Worm (Caenorhabditis elegans) whole organism, L4 larva: ENCODE results near the gene mca-1.
A peak's percentile ranks its signal among the peaks of the same experiment; 100 is the strongest.

Experiments
- D1046.2 ChIP-seq: fragments of 200-800 bp; sonication (Bioruptor generic); IDR thresholded peaks from 2 replicates; pipeline ENCODE4 v1.3.6; 2022; ENCODE audit warnings: missing genetic modification characterization, missing compliant biosample characterization
- F49E8.2 ChIP-seq: sonication (generic microtip); optimal IDR thresholded peaks from 2 replicates; lab custom pipeline; 2016; ENCODE audit warnings: missing compliant biosample characterization, mild to moderate bottlenecking, missing genetic modification characterization, borderline replicate concordance
- T26A8.4 ChIP-seq: fragments of 200-800 bp; sonication (Bioruptor generic); IDR thresholded peaks from 2 replicates; pipeline ENCODE4 v1.3.6; 2022; ENCODE audit warnings: missing genetic modification characterization, missing compliant biosample characterization
- Y105C5A.15 ChIP-seq: fragments of 200-800 bp; sonication (Bioruptor generic); IDR thresholded peaks from 2 replicates; pipeline ENCODE4 v1.3.6; 2022; ENCODE audit warnings: missing genetic modification characterization, missing compliant biosample characterization
- ZK337.2 ChIP-seq: fragments of 200-800 bp; sonication (Bioruptor generic); IDR thresholded peaks from 2 replicates; pipeline ENCODE4 v1.3.6; 2022; ENCODE audit warnings: missing genetic modification reagents, missing genetic modification characterization, missing compliant biosample characterization
- aha-1 ChIP-seq: fragments of 150-350 bp; peaks from one replicate; lab custom pipeline; 2014; ENCODE audit warnings: missing biosample characterization, missing genetic modification characterization
- arid-1 ChIP-seq: fragments of 200-800 bp; sonication (Bioruptor generic); conservative IDR thresholded peaks from 2 replicates; pipeline ENCODE4 v1.3.6; 2022; ENCODE audit warnings: missing genetic modification reagents, missing genetic modification characterization, missing compliant biosample characterization
- attf-4 ChIP-seq: sonication (generic microtip); optimal IDR thresholded peaks from 3 replicates; lab custom pipeline; 2017; ENCODE audit warnings: missing biosample characterization, missing genetic modification characterization
- ceh-44 ChIP-seq: fragments of 200-800 bp; sonication (Bioruptor generic); IDR thresholded peaks from 2 replicates; pipeline ENCODE4 v1.3.6; 2022; ENCODE audit warnings: missing genetic modification reagents, missing genetic modification characterization, missing compliant biosample characterization
- cey-2 ChIP-seq: sonication (generic microtip); optimal IDR thresholded peaks from 3 replicates; lab custom pipeline; 2017; ENCODE audit warnings: missing genetic modification characterization, mild to moderate bottlenecking, missing compliant biosample characterization, antibody characterized with exemption, borderline replicate concordance; ENCODE audit not compliant: insufficient read depth
- ctbp-1 ChIP-seq: fragments of 200-800 bp; sonication (Bioruptor generic); IDR thresholded peaks from 2 replicates; pipeline ENCODE4 v1.3.6; 2022; ENCODE audit warnings: missing genetic modification reagents, missing genetic modification characterization, missing compliant biosample characterization
- daf-19 ChIP-seq: fragments of 200-800 bp; sonication (Bioruptor generic); conservative IDR thresholded peaks from 2 replicates; pipeline ENCODE4 v1.3.6; 2022; ENCODE audit warnings: missing genetic modification characterization, missing compliant biosample characterization
- dmd-6 ChIP-seq: fragments of 200-800 bp; sonication (Bioruptor generic); IDR thresholded peaks from 2 replicates; pipeline ENCODE4 v1.3.6; 2022; ENCODE audit warnings: missing genetic modification reagents, missing genetic modification characterization, missing compliant biosample characterization
- dmd-8 ChIP-seq: fragments of 200-800 bp; sonication (Bioruptor generic); IDR thresholded peaks from 2 replicates; pipeline ENCODE4 v1.3.6; 2022; ENCODE audit warnings: missing genetic modification characterization, missing compliant biosample characterization
- dve-1 ChIP-seq: sonication (generic microtip); optimal IDR thresholded peaks from 2 replicates; lab custom pipeline; 2017; ENCODE audit warnings: antibody characterized with exemption, mild to moderate bottlenecking, missing genetic modification characterization, missing compliant biosample characterization; ENCODE audit not compliant: insufficient read depth
- egl-43 ChIP-seq: fragments of 200-800 bp; sonication (Bioruptor generic); IDR thresholded peaks from 2 replicates; pipeline ENCODE4 v1.3.6; 2022; ENCODE audit warnings: missing genetic modification reagents, missing genetic modification characterization, missing compliant biosample characterization
- fkh-10 ChIP-seq: fragments of 150-350 bp; optimal IDR thresholded peaks from 2 replicates; lab custom pipeline; 2014; ENCODE audit warnings: missing biosample characterization, missing genetic modification reagents, missing genetic modification characterization
- fos-1 ChIP-seq: fragments of 150-350 bp; optimal IDR thresholded peaks from 2 replicates; lab custom pipeline; 2014; ENCODE audit warnings: missing biosample characterization, missing genetic modification characterization
- hif-1 ChIP-seq, 2 experiments: sonication (generic microtip); optimal IDR thresholded peaks; 2 replicates each; lab custom pipeline; 2016 to 2017; ENCODE audit warnings: missing compliant biosample characterization in 2 of 2, missing genetic modification characterization in 2 of 2, missing genetic modification reagents in 2 of 2, missing genotype in 2 of 2, mild to moderate bottlenecking in 1 of 2
- hlh-11 ChIP-seq: fragments of 200-800 bp; sonication (Bioruptor generic); optimal IDR thresholded peaks from 2 replicates; lab custom pipeline; 2018; ENCODE audit warnings: mild to moderate bottlenecking, missing genetic modification characterization, missing compliant biosample characterization
- hlh-30 ChIP-seq: sonication (generic microtip); optimal IDR thresholded peaks from 2 replicates; lab custom pipeline; 2017; ENCODE audit warnings: antibody characterized with exemption, mild to moderate bottlenecking, missing genetic modification characterization, missing compliant biosample characterization; ENCODE audit not compliant: insufficient read depth
- hmg-1.1 ChIP-seq: fragments of 200-800 bp; sonication (Bioruptor generic); IDR thresholded peaks from 2 replicates; pipeline ENCODE4 v1.3.6; 2022; ENCODE audit warnings: missing genetic modification reagents, missing genetic modification characterization, missing compliant biosample characterization
- lim-7 ChIP-seq: fragments of 200-800 bp; sonication (Bioruptor generic); IDR thresholded peaks from 2 replicates; pipeline ENCODE4 v1.3.6; 2022; ENCODE audit warnings: missing genetic modification characterization, missing compliant biosample characterization
- lin-39 ChIP-seq: fragments of 150-350 bp; optimal IDR thresholded peaks from 2 replicates; lab custom pipeline; 2014; ENCODE audit warnings: missing biosample characterization, missing genetic modification reagents, missing genetic modification characterization
- madf-9 ChIP-seq: fragments of 200-800 bp; sonication (Bioruptor generic); conservative IDR thresholded peaks from 2 replicates; pipeline ENCODE4 v1.3.6; 2022; ENCODE audit warnings: missing genetic modification reagents, missing genetic modification characterization, missing compliant biosample characterization
- mdl-1 ChIP-seq, 2 experiments: fragments of 150-350 bp in 1 of 2; sonication (generic microtip) in 1 of 2; optimal IDR thresholded peaks; 2 replicates each; lab custom pipeline; 2014 to 2017; ENCODE audit warnings: missing biosample characterization in 2 of 2, missing genetic modification characterization in 2 of 2
- mep-1 ChIP-seq: fragments of 150-350 bp; sonication (generic microtip); optimal IDR thresholded peaks from 3 replicates; lab custom pipeline; 2014; ENCODE audit warnings: missing biosample characterization, missing genetic modification characterization
- nhr-102 ChIP-seq: sonication (generic microtip); optimal IDR thresholded peaks from 2 replicates; lab custom pipeline; 2016; ENCODE audit warnings: mild to moderate bottlenecking, missing genetic modification characterization, moderate library complexity, missing compliant biosample characterization
- nhr-28 ChIP-seq: fragments of 150-350 bp; optimal IDR thresholded peaks from 2 replicates; lab custom pipeline; 2014; ENCODE audit warnings: missing biosample characterization, missing genetic modification characterization
- nhr-41 ChIP-seq: fragments of 200-800 bp; sonication (Bioruptor generic); IDR thresholded peaks from 2 replicates; pipeline ENCODE4 v1.3.6; 2022; ENCODE audit warnings: missing genetic modification reagents, missing genetic modification characterization, missing compliant biosample characterization
- nhr-77 ChIP-seq: fragments of 150-350 bp; optimal IDR thresholded peaks from 2 replicates; lab custom pipeline; 2014; ENCODE audit warnings: missing biosample characterization, missing genetic modification characterization
- php-3 ChIP-seq: fragments of 200-800 bp; sonication (Bioruptor generic); IDR thresholded peaks from 2 replicates; pipeline ENCODE4 v1.3.6; 2022; ENCODE audit warnings: missing genetic modification reagents, missing genetic modification characterization, missing compliant biosample characterization
- sdz-12 ChIP-seq: fragments of 200-800 bp; sonication (Bioruptor generic); optimal IDR thresholded peaks from 2 replicates; lab custom pipeline; 2018; ENCODE audit warnings: mild to moderate bottlenecking, missing genetic modification characterization, missing compliant biosample characterization
- skn-1 ChIP-seq: fragments of 150-350 bp; optimal IDR thresholded peaks from 2 replicates; lab custom pipeline; 2014; ENCODE audit warnings: missing biosample characterization, missing genetic modification characterization
- snpc-1.2 ChIP-seq: fragments of 200-800 bp; sonication (Bioruptor generic); IDR thresholded peaks from 2 replicates; pipeline ENCODE4 v1.3.6; 2022; ENCODE audit warnings: missing genetic modification reagents, missing genetic modification characterization, missing compliant biosample characterization
- spr-1 ChIP-seq: sonication (generic microtip); optimal IDR thresholded peaks from 2 replicates; lab custom pipeline; 2016; ENCODE audit warnings: mild to moderate bottlenecking, missing genetic modification characterization, missing compliant biosample characterization
- unc-130 ChIP-seq: sonication (generic microtip); optimal IDR thresholded peaks from 2 replicates; lab custom pipeline; 2016; ENCODE audit warnings: missing genetic modification reagents, missing genetic modification characterization, missing compliant biosample characterization
- unc-62 ChIP-seq, 3 experiments: fragments of 150-350 bp in 1 of 3; sonication (generic microtip); optimal IDR thresholded peaks in 2 of 3; peaks in 1 of 3; 1 replicate in 1 of 3; 2 replicates in 2 of 3; lab custom pipeline; 2014 to 2017; ENCODE audit warnings: missing biosample characterization in 3 of 3, missing genetic modification characterization in 3 of 3, missing genetic modification reagents in 3 of 3, missing genotype in 1 of 3
- zip-11 ChIP-seq: fragments of 200-800 bp; sonication (Bioruptor generic); IDR thresholded peaks from 2 replicates; pipeline ENCODE4 v1.3.6; 2022; ENCODE audit warnings: missing genetic modification characterization, missing compliant biosample characterization
- zip-2 ChIP-seq: fragments of 150-350 bp; optimal IDR thresholded peaks from 2 replicates; lab custom pipeline; 2014; ENCODE audit warnings: missing biosample characterization, missing genetic modification characterization
- ztf-7 ChIP-seq: fragments of 150-350 bp; optimal IDR thresholded peaks from 2 replicates; lab custom pipeline; 2014; ENCODE audit warnings: missing biosample characterization, missing genetic modification characterization

The mca-1 gene

DNA sequence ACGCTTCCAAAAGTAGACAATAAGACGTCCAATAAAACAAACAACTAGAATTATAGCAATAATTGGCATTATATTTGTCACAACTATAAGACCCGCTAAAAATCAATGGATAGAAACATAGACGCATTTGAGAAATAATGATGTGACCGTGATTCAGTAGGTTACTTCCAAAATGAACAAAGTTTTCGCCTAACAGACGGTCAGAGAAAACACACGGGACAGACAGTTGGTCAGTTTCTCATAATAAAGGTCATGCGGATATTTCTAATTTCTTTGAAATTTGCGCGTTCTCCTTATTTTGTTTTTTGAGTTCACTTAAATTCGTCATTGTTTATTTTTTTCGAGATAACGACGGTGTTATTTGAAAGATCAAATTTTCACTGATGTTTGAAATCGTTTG lies 3.2 kb downstream of the mca-1 start:
- no peak for TF ChIP-seq egl-43 (GFP tag; lab: Robert Waterston, UW)
- no peak for TF ChIP-seq fos-1
- no peak for TF ChIP-seq ztf-7 (tag; lab: Kevin White, UChicago)
- TF ChIP-seq unc-62 (GFP tag; optimal IDR thresholded peaks at IDR 0.05 in 1 of 2; lab: Kevin White, UChicago): peak in 1 of 2 experiments; percentile 33
- TF ChIP-seq unc-62 (tag; optimal IDR thresholded peaks at IDR 0.05; lab: Kevin White, UChicago): no peak
- no peak for TF ChIP-seq unc-130
- TF ChIP-seq nhr-102 (tag; lab: Kevin White, UChicago): no peak
- no peak for TF ChIP-seq dmd-6 (GFP tag; lab: Robert Waterston, UW)
- no peak for TF ChIP-seq D1046.2 (GFP tag; lab: Robert Waterston, UW)
- TF ChIP-seq T26A8.4 (GFP tag; lab: Robert Waterston, UW): no peak
- no peak for TF ChIP-seq Y105C5A.15 (GFP tag; lab: Robert Waterston, UW)
- no peak for TF ChIP-seq attf-4
- TF ChIP-seq nhr-41: no peak
- peak; percentile 55 for TF ChIP-seq hlh-30
- TF ChIP-seq zip-11 (GFP tag; lab: Robert Waterston, UW): no peak
- no peak for TF ChIP-seq madf-9 (GFP tag; lab: Robert Waterston, UW)
- TF ChIP-seq aha-1 (tag; lab: Kevin White, UChicago): no peak
- no peak for TF ChIP-seq skn-1 (tag; lab: Kevin White, UChicago)

DNA sequence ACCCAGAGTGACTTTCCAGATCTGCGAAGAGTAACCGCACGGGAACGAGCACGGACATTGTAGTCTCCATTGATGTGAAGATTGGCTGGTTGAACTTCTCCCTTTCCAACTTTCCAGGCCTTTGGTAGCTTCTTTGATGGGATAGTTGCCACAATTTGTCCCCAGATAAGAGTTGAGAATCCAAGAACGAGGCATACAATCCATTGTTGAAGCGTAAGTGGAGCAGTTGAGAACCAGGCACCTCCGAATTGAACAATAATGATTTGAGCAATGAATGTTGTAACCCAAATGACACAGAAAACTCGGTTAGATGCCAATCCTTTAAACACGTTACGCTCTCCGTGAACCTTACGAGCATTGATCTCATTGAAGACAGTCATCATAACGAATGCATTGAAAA lies 7.7 kb downstream of the mca-1 start:
- TF ChIP-seq aha-1 (tag; lab: Kevin White, UChicago): peak; percentile 60
- TF ChIP-seq hlh-11: no peak
- no peak for TF ChIP-seq lin-39 (tag; lab: Kevin White, UChicago)
- no peak for TF ChIP-seq lim-7 (GFP tag; lab: Robert Waterston, UW)
- TF ChIP-seq cey-2 (tag; lab: Kevin White, UChicago): no peak
- TF ChIP-seq hmg-1.1: no peak

DNA sequence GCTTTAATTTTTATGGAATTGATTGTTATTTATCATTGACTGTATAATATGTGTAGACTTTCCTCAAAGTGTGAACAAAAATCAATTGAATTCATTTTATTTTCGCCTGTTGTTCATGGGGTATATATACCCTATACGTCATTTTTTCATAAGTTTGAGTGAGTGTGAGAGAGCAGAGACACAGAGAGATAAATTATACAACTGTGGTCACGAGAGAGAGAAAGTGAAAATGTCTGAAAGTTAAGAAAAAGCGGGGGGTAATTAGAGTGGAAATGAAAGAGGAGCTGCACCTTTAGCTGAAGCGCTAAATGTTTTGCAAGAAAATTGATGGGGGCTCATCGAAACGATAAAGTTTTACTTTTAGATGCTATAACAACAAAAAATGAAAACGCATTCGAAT lies 8.9 kb downstream of the mca-1 start:
- TF ChIP-seq dmd-6 (GFP tag; lab: Robert Waterston, UW) (peak; percentile 42; the same call in 1 of the 2 replicates), mdl-1 (tag; optimal IDR thresholded peaks at IDR 0.05; lab: Kevin White, UChicago) (peak in 1 of 2 experiments; percentile 25), php-3 (GFP tag; lab: Robert Waterston, UW) (no peak), arid-1 (0 out of 2 replicates have a peak, but pooled peaks have one; percentile 13), hlh-11 (peak; percentile 27), nhr-28 (tag; lab: Kevin White, UChicago) (peak; percentile 52), mep-1 (tag; lab: Kevin White, UChicago) (peak; percentile 20), daf-19 (GFP tag; lab: Robert Waterston, UW) (no peak), dve-1 (tag; lab: Kevin White, UChicago) (peak; percentile 65), hmg-1.1 (0 out of 2 replicates have a peak, but pooled peaks have one; percentile 22), hif-1 (tag; optimal IDR thresholded peaks at IDR 0.05; lab: Kevin White, UChicago) (peak in 1 of 2 experiments; percentile 17), nhr-77 (tag; lab: Kevin White, UChicago) (peak; percentile 21), dmd-8 (no peak), hlh-30 (peak; percentile 68)

DNA sequence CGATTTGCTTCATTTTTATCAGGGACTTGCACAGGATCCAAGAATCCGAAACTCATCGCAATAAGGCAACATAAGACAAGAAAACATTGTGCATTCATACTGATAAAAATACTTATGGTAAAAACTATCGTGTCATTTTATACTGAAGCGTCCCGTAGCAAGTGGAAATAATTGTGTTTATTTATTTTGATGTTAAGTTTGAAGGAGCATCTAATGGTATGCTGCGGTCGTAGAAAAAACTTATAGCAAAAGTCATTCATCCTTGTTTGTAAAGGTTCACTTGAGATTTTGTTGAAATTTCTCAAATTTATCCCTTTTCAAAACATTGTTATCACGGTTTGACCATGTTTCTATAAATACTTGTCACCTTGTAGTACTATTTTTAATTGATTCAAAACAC lies 9.8 kb downstream of the mca-1 start, which contains the start of gene W09C2.10:
Gene W09C2.10, minus strand, starts transcription at position 101 of the 400 bp plus-strand sequence.
- TF ChIP-seq spr-1 (no peak), mep-1 (tag; lab: Kevin White, UChicago) (no peak), snpc-1.2 (GFP tag; lab: Robert Waterston, UW) (no peak), F49E8.2 (no peak), ceh-44 (GFP tag; lab: Robert Waterston, UW) (no peak), egl-43 (GFP tag; lab: Robert Waterston, UW) (no peak), fkh-10 (GFP tag; lab: Kevin White, UChicago) (no peak), sdz-12 (GFP tag; lab: Kevin White, UChicago) (no peak), ctbp-1 (GFP tag; lab: Robert Waterston, UW) (no peak), ZK337.2 (no peak), zip-2 (tag; lab: Kevin White, UChicago) (no peak)
